Worm (Caenorhabditis elegans) whole organism, young adult: Measurements from ENCODE around the gene Y45F10C.6.

ENCODE experiments used
- B0035.1 ChIP-seq: sonication (generic microtip); optimal IDR thresholded peaks from 2 replicates; lab custom pipeline; 2016; ENCODE audit warnings: missing genetic modification characterization, mild to moderate bottlenecking, missing compliant biosample characterization, missing genotype, missing genetic modification reagents
- B0261.1 ChIP-seq: sonication (generic microtip); optimal IDR thresholded peaks from 2 replicates; lab custom pipeline; 2016; ENCODE audit warnings: mild to moderate bottlenecking, missing genetic modification characterization, moderate library complexity, missing compliant biosample characterization
- F10E7.11 ChIP-seq: sonication (generic microtip); optimal IDR thresholded peaks from 2 replicates; lab custom pipeline; 2017; ENCODE audit warnings: mild to moderate bottlenecking, missing genetic modification characterization, moderate library complexity, missing compliant biosample characterization
- F52B5.7 ChIP-seq: sonication (generic microtip); optimal IDR thresholded peaks from 2 replicates; lab custom pipeline; 2016; ENCODE audit warnings: mild to moderate bottlenecking, missing genetic modification characterization, missing compliant biosample characterization
- T07F8.4 ChIP-seq: sonication (generic microtip); optimal IDR thresholded peaks from 2 replicates; lab custom pipeline; 2016; ENCODE audit warnings: mild to moderate bottlenecking, missing genetic modification characterization, moderate library complexity, missing compliant biosample characterization
- T26A5.8 ChIP-seq: sonication (generic microtip); optimal IDR thresholded peaks from 2 replicates; lab custom pipeline; 2016; ENCODE audit warnings: missing genetic modification characterization, missing compliant biosample characterization
- Y53F4B.3 ChIP-seq: fragments of 200-800 bp; sonication (Bioruptor generic); IDR thresholded peaks from 2 replicates; pipeline ENCODE4 v1.3.6; 2022; ENCODE audit warnings: missing genetic modification reagents, missing genetic modification characterization, missing compliant biosample characterization
- Y53G8AR.9 ChIP-seq: fragments of 200-800 bp; sonication (Bioruptor generic); conservative IDR thresholded peaks from 2 replicates; pipeline ENCODE4 v1.3.6; 2022; ENCODE audit warnings: missing genetic modification reagents, missing genetic modification characterization, missing compliant biosample characterization
- Y67H2A.10 ChIP-seq: fragments of 200-800 bp; sonication (Bioruptor generic); conservative IDR thresholded peaks from 2 replicates; pipeline ENCODE4 v1.3.6; 2022; ENCODE audit warnings: missing genetic modification reagents, missing genetic modification characterization, missing compliant biosample characterization
- Y95B8A.8 ChIP-seq: fragments of 200-800 bp; sonication (Bioruptor generic); IDR thresholded peaks from 2 replicates; pipeline ENCODE4 v1.3.6; 2022; ENCODE audit warnings: missing genetic modification reagents, missing genetic modification characterization, missing compliant biosample characterization
- ZK185.1 ChIP-seq: sonication (generic microtip); optimal IDR thresholded peaks from 2 replicates; lab custom pipeline; 2016; ENCODE audit warnings: mild to moderate bottlenecking, missing genetic modification characterization, missing compliant biosample characterization; ENCODE audit not compliant: poor library complexity, severe bottlenecking
- akir-1 ChIP-seq: fragments of 200-800 bp; sonication (Bioruptor generic); optimal IDR thresholded peaks from 2 replicates; lab custom pipeline; 2018; ENCODE audit warnings: mild to moderate bottlenecking, missing genetic modification characterization, moderate library complexity, missing compliant biosample characterization
- ama-1 ChIP-seq, 3 experiments: fragments of 150-350 bp in 1 of 3; sonication (generic microtip) in 2 of 3; optimal IDR thresholded peaks; 2 replicates each; lab custom pipeline; 2014 to 2018; ENCODE audit warnings: missing biosample characterization in 2 of 3, missing genetic modification characterization in 2 of 3, missing genetic modification reagents in 2 of 3
- aptf-2 ChIP-seq: fragments of 200-800 bp; sonication (Bioruptor generic); conservative IDR thresholded peaks from 2 replicates; pipeline ENCODE4 v1.3.6; 2022; ENCODE audit warnings: missing genetic modification reagents, missing genetic modification characterization, missing compliant biosample characterization
- aptf-3 ChIP-seq: fragments of 200-800 bp; sonication (Bioruptor generic); IDR thresholded peaks from 2 replicates; pipeline ENCODE4 v1.3.6; 2022; ENCODE audit warnings: missing genetic modification characterization, missing compliant biosample characterization
- attf-3 ChIP-seq: fragments of 200-800 bp; sonication (Bioruptor generic); conservative IDR thresholded peaks from 2 replicates; pipeline ENCODE4 v1.3.6; 2022; ENCODE audit warnings: missing genetic modification reagents, missing genetic modification characterization, missing compliant biosample characterization
- attf-6 ChIP-seq: fragments of 200-800 bp; sonication (Bioruptor generic); IDR thresholded peaks from 2 replicates; pipeline ENCODE4 v1.3.6; 2022; ENCODE audit warnings: missing genetic modification reagents, missing genetic modification characterization, missing compliant biosample characterization
- cebp-2 ChIP-seq: fragments of 200-800 bp; sonication (Bioruptor generic); IDR thresholded peaks from 2 replicates; pipeline ENCODE4 v1.3.6; 2022; ENCODE audit warnings: missing genetic modification characterization, missing compliant biosample characterization
- ceh-58 ChIP-seq: fragments of 200-800 bp; sonication (Bioruptor generic); IDR thresholded peaks from 2 replicates; pipeline ENCODE4 v1.3.6; 2022; ENCODE audit warnings: missing genetic modification characterization, missing compliant biosample characterization
- chd-7 ChIP-seq: sonication (generic microtip); optimal IDR thresholded peaks from 2 replicates; lab custom pipeline; 2016; ENCODE audit warnings: mild to moderate bottlenecking, missing genetic modification characterization, moderate library complexity, missing compliant biosample characterization
- dox-1 ChIP-seq: fragments of 200-800 bp; sonication (Bioruptor generic); IDR thresholded peaks from 2 replicates; pipeline ENCODE4 v1.3.6; 2022; ENCODE audit warnings: missing genetic modification reagents, missing genetic modification characterization, missing compliant biosample characterization
- egl-44 ChIP-seq: fragments of 200-800 bp; sonication (Bioruptor generic); IDR thresholded peaks from 2 replicates; pipeline ENCODE4 v1.3.6; 2022; ENCODE audit warnings: missing genetic modification reagents, missing genetic modification characterization, missing compliant biosample characterization
- ekl-4 ChIP-seq: fragments of 200-800 bp; sonication (Bioruptor generic); IDR thresholded peaks from 2 replicates; pipeline ENCODE4 v1.3.6; 2022; ENCODE audit warnings: missing genetic modification reagents, missing genetic modification characterization, missing compliant biosample characterization
- fkh-3 ChIP-seq: sonication (generic microtip); optimal IDR thresholded peaks from 2 replicates; lab custom pipeline; 2016; ENCODE audit warnings: mild to moderate bottlenecking, missing genetic modification characterization, missing compliant biosample characterization
- him-1 ChIP-seq: sonication (generic microtip); optimal IDR thresholded peaks from 2 replicates; lab custom pipeline; 2016; ENCODE audit warnings: missing genotype, missing genetic modification reagents, missing genetic modification characterization, missing compliant biosample characterization
- hsf-1 ChIP-seq: fragments of 200-800 bp; sonication (Bioruptor generic); IDR thresholded peaks from 2 replicates; pipeline ENCODE4 v1.3.6; 2022; ENCODE audit warnings: missing genetic modification reagents, missing genetic modification characterization, missing compliant biosample characterization
- let-526 ChIP-seq: fragments of 200-800 bp; sonication (Bioruptor generic); IDR thresholded peaks from 2 replicates; pipeline ENCODE4 v1.3.6; 2022; ENCODE audit warnings: missing genetic modification reagents, missing genetic modification characterization, missing compliant biosample characterization
- let-607 ChIP-seq, 2 experiments: fragments of 200-800 bp in 1 of 2; sonication (Bioruptor generic) in 1 of 2; sonication (generic microtip) in 1 of 2; optimal IDR thresholded peaks; 2 replicates each; lab custom pipeline; 2016 to 2018; ENCODE audit warnings: mild to moderate bottlenecking in 2 of 2, missing compliant biosample characterization in 2 of 2, missing genetic modification characterization in 2 of 2, moderate library complexity in 2 of 2, missing genotype in 1 of 2
- lin-26 ChIP-seq: fragments of 200-800 bp; sonication (Bioruptor generic); IDR thresholded peaks from 2 replicates; pipeline ENCODE4 v1.3.6; 2022; ENCODE audit warnings: missing genetic modification reagents, missing genetic modification characterization, missing compliant biosample characterization
- lsl-1 ChIP-seq: fragments of 200-800 bp; sonication (Bioruptor generic); optimal IDR thresholded peaks from 2 replicates; lab custom pipeline; 2018; ENCODE audit warnings: mild to moderate bottlenecking, missing genetic modification characterization, moderate library complexity, missing compliant biosample characterization
- madf-6 ChIP-seq: fragments of 200-800 bp; sonication (Bioruptor generic); IDR thresholded peaks from 2 replicates; pipeline ENCODE4 v1.3.6; 2022; ENCODE audit warnings: missing genetic modification reagents, missing genetic modification characterization, missing compliant biosample characterization
- nhr-179 ChIP-seq: sonication (generic microtip); optimal IDR thresholded peaks from 2 replicates; lab custom pipeline; 2016; ENCODE audit warnings: mild to moderate bottlenecking, missing genetic modification characterization, missing compliant biosample characterization
- repo-1 ChIP-seq: sonication (generic microtip); optimal IDR thresholded peaks from 2 replicates; lab custom pipeline; 2017; ENCODE audit warnings: mild to moderate bottlenecking, missing genetic modification characterization, missing compliant biosample characterization
- snpc-3.4 ChIP-seq: sonication (generic microtip); optimal IDR thresholded peaks from 2 replicates; lab custom pipeline; 2017; ENCODE audit warnings: missing genetic modification characterization, mild to moderate bottlenecking, missing compliant biosample characterization, antibody characterized with exemption, moderate library complexity, missing genotype, missing genetic modification reagents
- snpc-4 ChIP-seq, 5 experiments: fragments of 150-350 bp in 1 of 5; sonication (generic microtip) in 4 of 5; optimal IDR thresholded peaks; 2 replicates each; lab custom pipeline; 2014 to 2018; ENCODE audit warnings: missing genetic modification characterization in 5 of 5, missing biosample characterization in 3 of 5, antibody characterized with exemption in 2 of 5, mild to moderate bottlenecking in 2 of 5, missing compliant biosample characterization in 2 of 5, missing genotype in 2 of 5, moderate library complexity in 2 of 5, missing genetic modification reagents in 1 of 5
- tbp1 ChIP-seq: fragments of 200-800 bp; sonication (Bioruptor generic); optimal IDR thresholded peaks from 2 replicates; lab custom pipeline; 2018; ENCODE audit warnings: mild to moderate bottlenecking, missing genetic modification characterization, missing compliant biosample characterization

Y45F10C.6 gene

ce11 chrIV:13687631-13688030, 35.5 kb downstream of the Y45F10C.6 start:
- TF ChIP-seq ama-1 (optimal IDR thresholded peaks at IDR 0.05; lab: Kevin White, UChicago) = no peak
- no peak for TF ChIP-seq ama-1 (GFP tag; optimal IDR thresholded peaks at IDR 0.05; lab: Kevin White, UChicago)
- 0 out of 2 replicates have a peak, but pooled peaks have one; percentile 39 for TF ChIP-seq attf-3 (GFP tag; lab: Robert Waterston, UW)
- no peak for TF ChIP-seq lin-26 (GFP tag; lab: Robert Waterston, UW)
- TF ChIP-seq tbp1 (GFP tag; lab: Kevin White, UChicago) = peak; percentile 28
- peak; percentile 45 for TF ChIP-seq snpc-4 (GFP tag; optimal IDR thresholded peaks at IDR 0.05; lab: Kevin White, UChicago)
- TF ChIP-seq snpc-4 (tag; optimal IDR thresholded peaks at IDR 0.05; lab: Kevin White, UChicago) = peak in 3 of 4 experiments; percentile 77 to 85 (median 84)
- no peak for TF ChIP-seq Y95B8A.8 (GFP tag; lab: Robert Waterston, UW)
- peak; percentile 59; the same call in 1 of the 2 replicates for TF ChIP-seq attf-6 (GFP tag; lab: Robert Waterston, UW)
- no peak for TF ChIP-seq repo-1 (tag; lab: Kevin White, UChicago)
- TF ChIP-seq lsl-1 (GFP tag; lab: Kevin White, UChicago) = peak; percentile 74
- no peak for TF ChIP-seq cebp-2 (GFP tag; lab: Robert Waterston, UW)
- TF ChIP-seq madf-6 (GFP tag; lab: Robert Waterston, UW) = 0 out of 2 replicates have a peak, but pooled peaks have one; percentile 17
- TF ChIP-seq, all 124 proteins: peak for 6

DNA sequence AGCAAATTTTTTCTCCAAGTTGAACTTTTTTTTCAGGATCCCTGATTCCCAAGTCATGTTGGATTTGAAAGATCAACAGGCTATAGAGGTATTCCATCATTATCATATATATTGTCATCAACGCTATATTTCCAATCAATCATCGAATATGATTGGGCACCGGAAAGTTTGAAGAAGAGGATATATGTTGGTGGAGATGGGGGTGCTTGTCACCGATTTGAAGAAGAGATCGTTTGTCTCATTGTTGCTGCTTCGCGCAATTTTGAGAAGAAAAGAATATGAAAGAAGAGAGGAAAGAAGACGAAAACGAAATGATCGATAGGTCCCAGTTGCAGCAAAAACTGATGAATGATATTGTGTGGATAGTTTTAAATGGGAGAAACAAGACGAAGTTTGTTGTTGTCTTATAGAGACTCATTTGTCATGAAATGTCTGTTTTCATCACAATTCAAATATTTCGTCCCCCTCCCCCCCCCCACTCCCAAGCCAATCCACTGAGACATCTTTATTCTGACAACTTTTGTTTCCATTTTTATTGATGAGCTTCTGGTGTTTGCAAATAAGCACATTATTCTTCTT, 37.3 kb downstream of the Y45F10C.6 start, which contains the start of gene T23G4.2:
T23G4.2 (minus strand) TSS at position 255 of the 579 bp plus-strand sequence.
- no peak for TF ChIP-seq let-526 (GFP tag; lab: Robert Waterston, UW)
- TF ChIP-seq nhr-179 (tag; lab: Kevin White, UChicago) = no peak
- TF ChIP-seq F52B5.7 = no peak
- TF ChIP-seq dox-1 (GFP tag; lab: Robert Waterston, UW) = no peak
- TF ChIP-seq aptf-3 = no peak
- TF ChIP-seq T26A5.8 (tag; lab: Kevin White, UChicago) = no peak
- TF ChIP-seq Y53F4B.3 = no peak
- TF ChIP-seq let-607 (tag; optimal IDR thresholded peaks at IDR 0.05; lab: Kevin White, UChicago) = no peak
- no peak for TF ChIP-seq fkh-3
- TF ChIP-seq B0261.1 (tag; lab: Kevin White, UChicago) = no peak
- TF ChIP-seq egl-44 (GFP tag; lab: Robert Waterston, UW) = no peak
- no peak for TF ChIP-seq him-1 (tag; lab: Kevin White, UChicago)
- TF ChIP-seq F10E7.11 = no peak
- no peak for TF ChIP-seq ZK185.1 (tag; lab: Kevin White, UChicago)
- TF ChIP-seq ceh-58 = no peak
- no peak for TF ChIP-seq B0035.1 (tag; lab: Kevin White, UChicago)
- TF ChIP-seq akir-1 (GFP tag; lab: Kevin White, UChicago) = no peak
- no peak for TF ChIP-seq T07F8.4
- no peak for TF ChIP-seq chd-7 (tag; lab: Kevin White, UChicago)
- no peak for TF ChIP-seq Y67H2A.10 (GFP tag; lab: Robert Waterston, UW)

- TF ChIP-seq ZK185.1 (tag; lab: Kevin White, UChicago) = no peak
- no peak for TF ChIP-seq dox-1 (GFP tag; lab: Robert Waterston, UW)
- TF ChIP-seq snpc-3.4 = no peak
- no peak for TF ChIP-seq ekl-4 (GFP tag; lab: Robert Waterston, UW)
- TF ChIP-seq aptf-3 = no peak
- no peak for TF ChIP-seq aptf-2 (GFP tag; lab: Robert Waterston, UW)
- no peak for TF ChIP-seq B0261.1 (tag; lab: Kevin White, UChicago)
- TF ChIP-seq hsf-1 = no peak
- TF ChIP-seq B0035.1 (tag; lab: Kevin White, UChicago) = no peak
- no peak for TF ChIP-seq lsl-1 (GFP tag; lab: Kevin White, UChicago)
- no peak for TF ChIP-seq Y53G8AR.9 (GFP tag; lab: Robert Waterston, UW)
Observed at ce11 chrIV:13692522-13692921, 40.4 kb downstream of the Y45F10C.6 start.
